Fruit fly (Drosophila melanogaster) whole organism, embryonic: ENCODE data around the gene Irk1.

Experiments
- Atf-2 ChIP-seq: fragments of 200-800 bp; sonication (Bioruptor generic); optimal IDR thresholded peaks from 2 replicates; lab custom pipeline; 2016; ENCODE audit warnings: missing biosample characterization, missing genetic modification characterization
- CG10147 ChIP-seq: fragments of 200-800 bp; sonication (Bioruptor generic); optimal IDR thresholded peaks from 2 replicates; lab custom pipeline; 2019; ENCODE audit warnings: missing biosample characterization, mild to moderate bottlenecking, missing genetic modification characterization, moderate library complexity
- CG10274 ChIP-seq: fragments of 200-800 bp; sonication (Bioruptor generic); optimal IDR thresholded peaks from 3 replicates; lab custom pipeline; 2017; ENCODE audit warnings: missing biosample characterization, mild to moderate bottlenecking, missing genetic modification characterization
- CG10321 ChIP-seq: fragments of 200-800 bp; sonication (Bioruptor generic); IDR thresholded peaks from 2 replicates; pipeline ENCODE4 v1.3.6; 2022; ENCODE audit warnings: missing biosample characterization, missing genetic modification characterization
- CG12071 ChIP-seq: fragments of 200-800 bp; sonication (Bioruptor generic); optimal IDR thresholded peaks from 3 replicates; lab custom pipeline; 2018; ENCODE audit warnings: missing biosample characterization, mild to moderate bottlenecking, missing genetic modification characterization
- CG12104 ChIP-seq: fragments of 200-800 bp; sonication (Bioruptor generic); optimal IDR thresholded peaks from 3 replicates; lab custom pipeline; 2016; ENCODE audit warnings: missing biosample characterization, missing genetic modification characterization
- CG12744 ChIP-seq: fragments of 200-800 bp; sonication (Bioruptor generic); optimal IDR thresholded peaks from 2 replicates; lab custom pipeline; 2016; ENCODE audit warnings: missing biosample characterization, missing genetic modification characterization
- CG13775 ChIP-seq: fragments of 200-800 bp; sonication (Bioruptor generic); optimal IDR thresholded peaks from 3 replicates; lab custom pipeline; 2017; ENCODE audit warnings: missing biosample characterization, mild to moderate bottlenecking, missing genetic modification characterization
- CG14710 ChIP-seq: fragments of 200-800 bp; sonication (Bioruptor generic); optimal IDR thresholded peaks from 3 replicates; lab custom pipeline; 2019; ENCODE audit warnings: missing biosample characterization, mild to moderate bottlenecking, missing genetic modification characterization, moderate library complexity
- CG1529 ChIP-seq: fragments of 200-800 bp; sonication (Bioruptor generic); optimal IDR thresholded peaks from 3 replicates; lab custom pipeline; 2018; ENCODE audit warnings: missing biosample characterization, missing genetic modification characterization
- CG15479 ChIP-seq: fragments of 200-800 bp; sonication (Bioruptor generic); optimal IDR thresholded peaks from 3 replicates; lab custom pipeline; 2019; ENCODE audit warnings: missing biosample characterization, mild to moderate bottlenecking, missing genetic modification characterization, moderate library complexity
- CG1647 ChIP-seq: fragments of 200-800 bp; sonication (Bioruptor generic); optimal IDR thresholded peaks from 3 replicates; lab custom pipeline; 2016; ENCODE audit warnings: missing biosample characterization, missing genetic modification characterization
- CG17385 ChIP-seq: fragments of 200-800 bp; sonication (Bioruptor generic); optimal IDR thresholded peaks from 3 replicates; lab custom pipeline; 2018; ENCODE audit warnings: missing biosample characterization, mild to moderate bottlenecking, missing genetic modification characterization
- CG17829 ChIP-seq: fragments of 200-800 bp; optimal IDR thresholded peaks from 2 replicates; lab custom pipeline; 2019; ENCODE audit warnings: missing biosample characterization, mild to moderate bottlenecking, missing genetic modification characterization, moderate library complexity
- CG17912 ChIP-seq: fragments of 200-800 bp; sonication (Bioruptor generic); optimal IDR thresholded peaks from 2 replicates; lab custom pipeline; 2018; ENCODE audit warnings: missing biosample characterization, mild to moderate bottlenecking, missing genetic modification characterization
- CG18476 ChIP-seq: fragments of 200-800 bp; sonication (Bioruptor generic); optimal IDR thresholded peaks from 2 replicates; lab custom pipeline; 2016; ENCODE audit warnings: missing biosample characterization, mild to moderate bottlenecking, missing genetic modification characterization
- CG2129 ChIP-seq: fragments of 200-800 bp; sonication (Bioruptor generic); IDR thresholded peaks from 2 replicates; pipeline ENCODE4 v1.3.6; 2022; ENCODE audit warnings: missing biosample characterization, missing genetic modification characterization; ENCODE audit not compliant: partially characterized antibody
- CG32532 ChIP-seq: fragments of 200-800 bp; sonication (Bioruptor generic); IDR thresholded peaks from 2 replicates; pipeline ENCODE4 v1.3.6; 2022; ENCODE audit warnings: missing biosample characterization, missing genetic modification characterization
- CG6683 ChIP-seq: fragments of 200-800 bp; sonication (Bioruptor generic); optimal IDR thresholded peaks from 2 replicates; lab custom pipeline; 2017; ENCODE audit warnings: missing biosample characterization, mild to moderate bottlenecking, missing genetic modification characterization, missing genetic modification reagents
- CG7271 ChIP-seq: fragments of 200-800 bp; sonication (Bioruptor generic); optimal IDR thresholded peaks from 2 replicates; lab custom pipeline; 2018; ENCODE audit warnings: missing biosample characterization, mild to moderate bottlenecking, missing genetic modification characterization, moderate library complexity
- CG7786 ChIP-seq: fragments of 200-800 bp; sonication (Bioruptor generic); optimal IDR thresholded peaks from 2 replicates; lab custom pipeline; 2016; ENCODE audit warnings: missing biosample characterization, missing genetic modification characterization
- CG7839 ChIP-seq: fragments of 200-800 bp; sonication (Bioruptor generic); optimal IDR thresholded peaks from 3 replicates; lab custom pipeline; 2018; ENCODE audit warnings: missing biosample characterization, mild to moderate bottlenecking, missing genetic modification characterization, moderate library complexity
- Dad ChIP-seq: fragments of 200-800 bp; sonication (Bioruptor generic); optimal IDR thresholded peaks from 3 replicates; lab custom pipeline; 2016; ENCODE audit warnings: missing biosample characterization, missing genetic modification characterization
- Dip3 ChIP-seq: fragments of 200-800 bp; sonication (Bioruptor generic); optimal IDR thresholded peaks from 3 replicates; lab custom pipeline; 2016; ENCODE audit warnings: missing biosample characterization, missing genetic modification characterization
- Dll ChIP-seq: fragments of 200-800 bp; sonication (Bioruptor generic); IDR thresholded peaks from 4 replicates; pipeline ENCODE4 v1.3.6; 2022; ENCODE audit warnings: missing biosample characterization, missing genetic modification characterization; ENCODE audit not compliant: partially characterized antibody
- Doc2 ChIP-seq: fragments of 200-800 bp; sonication (Bioruptor generic); IDR thresholded peaks from 2 replicates; pipeline ENCODE4 v1.3.6; 2022; ENCODE audit warnings: missing biosample characterization, missing genetic modification characterization
- Dp ChIP-seq: fragments of 200-800 bp; sonication (Bioruptor generic); optimal IDR thresholded peaks from 2 replicates; lab custom pipeline; 2018; ENCODE audit warnings: missing biosample characterization, mild to moderate bottlenecking, missing genetic modification characterization, moderate library complexity
- H2.0 ChIP-seq: fragments of 200-800 bp; sonication (Bioruptor generic); IDR thresholded peaks from 2 replicates; pipeline ENCODE4 v1.3.6; 2022; ENCODE audit warnings: missing biosample characterization, missing genetic modification characterization
- Hey ChIP-seq: fragments of 200-800 bp; sonication (Bioruptor generic); optimal IDR thresholded peaks from 3 replicates; lab custom pipeline; 2018; ENCODE audit warnings: missing biosample characterization, mild to moderate bottlenecking, missing genetic modification characterization
- Med ChIP-seq: fragments of 200-800 bp; sonication (Bioruptor generic); peaks from one replicate; lab custom pipeline; 2016; ENCODE audit warnings: missing biosample characterization, missing genetic modification characterization, mild to moderate bottlenecking, inconsistent platforms, moderate library complexity
- NC2β ChIP-seq: fragments of 200-800 bp; sonication (Bioruptor generic); optimal IDR thresholded peaks from 2 replicates; lab custom pipeline; 2016; ENCODE audit warnings: missing biosample characterization, missing genetic modification characterization
- Poxn ChIP-seq: fragments of 200-800 bp; sonication (Bioruptor generic); IDR thresholded peaks from 2 replicates; pipeline ENCODE4 v1.3.6; 2022; ENCODE audit warnings: missing biosample characterization, missing genetic modification characterization
- Rfx ChIP-seq: fragments of 200-800 bp; sonication (Bioruptor generic); IDR thresholded peaks from 2 replicates; pipeline ENCODE4 v1.3.6; 2022; ENCODE audit warnings: missing biosample characterization, missing genetic modification characterization
- aop ChIP-seq: fragments of 200-800 bp; sonication (Bioruptor generic); IDR thresholded peaks from 2 replicates; pipeline ENCODE4 v1.3.6; 2022; ENCODE audit warnings: missing biosample characterization, missing genetic modification characterization
- ato ChIP-seq: fragments of 200-800 bp; sonication (Bioruptor generic); IDR thresholded peaks from 2 replicates; pipeline ENCODE4 v1.3.6; 2022; ENCODE audit warnings: missing biosample characterization, missing genetic modification characterization; ENCODE audit not compliant: partially characterized antibody
- chif ChIP-seq, 2 experiments: fragments of 200-800 bp; sonication (Bioruptor generic); optimal IDR thresholded peaks; 3 replicates each; lab custom pipeline; 2016; ENCODE audit warnings: missing biosample characterization in 2 of 2, missing genetic modification characterization in 2 of 2
- crol ChIP-seq: fragments of 200-800 bp; sonication (Bioruptor generic); IDR thresholded peaks from 2 replicates; pipeline ENCODE4 v1.3.6; 2022; ENCODE audit warnings: missing biosample characterization, missing genetic modification characterization
- danr ChIP-seq: fragments of 200-800 bp; sonication (Bioruptor generic); IDR thresholded peaks from 2 replicates; pipeline ENCODE4 v1.3.6; 2022; ENCODE audit warnings: missing biosample characterization, missing genetic modification characterization
- dpn ChIP-seq, 2 experiments: fragments of 200-800 bp; sonication (Bioruptor generic); optimal IDR thresholded peaks; 3 replicates each; lab custom pipeline; 2016; ENCODE audit warnings: missing biosample characterization in 2 of 2, missing genetic modification characterization in 2 of 2
- dysf ChIP-seq: fragments of 200-800 bp; sonication (Bioruptor generic); IDR thresholded peaks from 3 replicates; pipeline ENCODE4 v1.3.6; 2022; ENCODE audit warnings: missing biosample characterization, missing genetic modification characterization
- ewg ChIP-seq: fragments of 200-800 bp; sonication (Bioruptor generic); optimal IDR thresholded peaks from 3 replicates; lab custom pipeline; 2017; ENCODE audit warnings: mild to moderate bottlenecking, missing biosample characterization, missing genetic modification reagents, missing genetic modification characterization
- exex ChIP-seq: fragments of 200-800 bp; sonication (Bioruptor generic); optimal IDR thresholded peaks from 4 replicates; lab custom pipeline; 2018; ENCODE audit warnings: missing biosample characterization, mild to moderate bottlenecking, missing genetic modification characterization, moderate library complexity
- klu ChIP-seq: fragments of 200-800 bp; sonication (Bioruptor generic); IDR thresholded peaks from 2 replicates; pipeline ENCODE4 v1.3.6; 2022; ENCODE audit warnings: missing biosample characterization, missing genetic modification characterization
- mld ChIP-seq: fragments of 200-800 bp; sonication (Bioruptor generic); IDR thresholded peaks from 3 replicates; pipeline ENCODE4 v1.3.6; 2022; ENCODE audit warnings: missing biosample characterization, missing genetic modification characterization; ENCODE audit not compliant: partially characterized antibody
- org-1 ChIP-seq: fragments of 200-800 bp; sonication (Bioruptor generic); optimal IDR thresholded peaks from 2 replicates; lab custom pipeline; 2017; ENCODE audit warnings: missing biosample characterization, missing genetic modification characterization
- psq ChIP-seq: fragments of 200-800 bp; sonication (Bioruptor generic); optimal IDR thresholded peaks from 2 replicates; lab custom pipeline; 2017; ENCODE audit warnings: missing biosample characterization, missing genetic modification characterization
- row ChIP-seq: fragments of 200-800 bp; sonication (Bioruptor generic); IDR thresholded peaks from 3 replicates; pipeline ENCODE4 v1.3.6; 2022; ENCODE audit warnings: missing biosample characterization, missing genetic modification characterization
- run ChIP-seq: fragments of 200-800 bp; sonication (Bioruptor generic); optimal IDR thresholded peaks from 3 replicates; lab custom pipeline; 2018; ENCODE audit warnings: missing biosample characterization, mild to moderate bottlenecking, missing genetic modification characterization
- sob ChIP-seq: fragments of 200-800 bp; sonication (Bioruptor generic); IDR thresholded peaks from 2 replicates; pipeline ENCODE4 v1.3.6; 2022; ENCODE audit warnings: missing biosample characterization, missing genetic modification characterization
- stc ChIP-seq: fragments of 200-800 bp; sonication (Bioruptor generic); IDR thresholded peaks from 2 replicates; pipeline ENCODE4 v1.3.6; 2022; ENCODE audit warnings: missing biosample characterization, missing genetic modification characterization
- trh ChIP-seq: fragments of 200-800 bp; sonication (Bioruptor generic); optimal IDR thresholded peaks from 2 replicates; lab custom pipeline; 2016; ENCODE audit warnings: missing biosample characterization, missing genetic modification characterization

Gene Irk1

DNA sequence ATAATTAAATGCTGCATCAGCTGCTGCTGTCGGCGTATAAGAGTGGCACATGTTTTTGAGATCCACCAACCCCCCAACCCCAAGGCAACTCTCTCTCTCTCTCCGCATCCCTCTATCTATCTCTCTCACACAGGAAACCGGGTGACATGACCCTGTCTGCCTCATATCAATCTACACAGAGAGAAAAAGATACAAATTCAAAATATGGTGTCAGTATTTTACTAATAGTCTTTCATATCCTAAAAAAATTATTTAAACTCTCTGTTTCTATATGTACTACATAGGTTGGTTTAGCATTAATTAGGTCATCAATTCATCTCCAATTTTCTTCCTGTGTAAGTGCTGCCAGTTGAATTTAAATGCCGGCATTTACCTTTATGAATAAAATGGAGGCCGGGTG lies 7.3 kb downstream of the Irk1 start (continued):
- TF ChIP-seq Rfx (peak; percentile 87), CG15479 (GFP tag; lab: Kevin White, UChicago) (no peak), run (peak; percentile 82), CG17829 (tag; lab: Kevin White, UChicago) (peak; percentile 95), CG12744 (GFP tag; lab: Kevin White, UChicago) (peak; percentile 83), CG10274 (GFP tag; lab: Kevin White, UChicago) (peak; percentile 57), exex (tag; lab: Kevin White, UChicago) (peak; percentile 14), CG14710 (tag; lab: Kevin White, UChicago) (peak; percentile 93), aop (peak; percentile 85), CG32532 (GFP tag; lab: Robert Waterston, UW) (peak; percentile 85), CG7271 (peak; percentile 78), dysf (GFP tag; lab: Robert Waterston, UW) (peak; percentile 92), chif (GFP tag; optimal IDR thresholded peaks at IDR 0.05; lab: Kevin White, UChicago) (peak; percentile 94), stc (GFP tag; lab: Robert Waterston, UW) (peak; percentile 93), Med (GFP tag; lab: Kevin White, UChicago) (peak; percentile 97), Dip3 (GFP tag; lab: Kevin White, UChicago) (peak; percentile 67), ato (GFP tag; lab: Robert Waterston, UW) (no peak), danr (peak; percentile 80), CG13775 (peak; percentile 78), Hey (tag; lab: Kevin White, UChicago) (no peak), dpn (GFP tag; optimal IDR thresholded peaks at IDR 0.05; lab: Kevin White, UChicago) (peak; percentile 92 to 93), CG2129 (GFP tag; lab: Robert Waterston, UW) (no peak), CG18476 (GFP tag; lab: Kevin White, UChicago) (peak; percentile 72), Dll (no peak), mld (GFP tag; lab: Robert Waterston, UW) (no peak), klu (GFP tag; lab: Robert Waterston, UW) (peak; percentile 72), Poxn (no peak), CG12071 (GFP tag; lab: Kevin White, UChicago) (peak; percentile 73), CG10147 (GFP tag; lab: Kevin White, UChicago) (peak; percentile 84), crol (GFP tag; lab: Robert Waterston, UW) (peak; percentile 65), trh (GFP tag; lab: Kevin White, UChicago) (peak; percentile 65), Dad (peak; percentile 74), CG17912 (GFP tag; lab: Kevin White, UChicago) (no peak), Atf-2 (peak; percentile 88), CG17385 (GFP tag; lab: Kevin White, UChicago) (peak; percentile 80), row (peak; percentile 90), CG7786 (GFP tag; lab: Kevin White, UChicago) (peak; percentile 86), CG1647 (peak; percentile 83), org-1 (GFP tag; lab: Kevin White, UChicago) (peak; percentile 81), Dp (GFP tag; lab: Kevin White, UChicago) (no peak), CG10321 (GFP tag; lab: Robert Waterston, UW) (peak; percentile 61), CG6683 (peak; percentile 62), psq (GFP tag; lab: Kevin White, UChicago) (peak; percentile 64), CG12104 (GFP tag; lab: Kevin White, UChicago) (peak; percentile 88), CG1529 (GFP tag; lab: Kevin White, UChicago) (peak; percentile 85), Doc2 (GFP tag; lab: Robert Waterston, UW) (peak; percentile 49; the same call in 1 of the 2 replicates), H2.0 (GFP tag; lab: Robert Waterston, UW) (peak; percentile 90), ewg (GFP tag; lab: Kevin White, UChicago) (peak; percentile 87), sob (peak; percentile 87), NC2β (GFP tag; lab: Kevin White, UChicago) (peak; percentile 89), CG7839 (peak; percentile 93)
